Worm (Caenorhabditis elegans) whole organism, mixed stage, embryonic: ENCODE measurements around the gene cytb-5.1.

Experiments used
- M03D4.4 ChIP-seq: sonication (generic microtip); optimal IDR thresholded peaks from 2 replicates; lab custom pipeline; 2017; ENCODE audit warnings: mild to moderate bottlenecking, missing genetic modification characterization, missing compliant biosample characterization
- bed-3 ChIP-seq: fragments of 200-800 bp; sonication (Bioruptor generic); optimal IDR thresholded peaks from 3 replicates; lab custom pipeline; 2018; ENCODE audit warnings: mild to moderate bottlenecking, missing genetic modification characterization, moderate library complexity, missing compliant biosample characterization
- blmp-1 ChIP-seq: fragments of 150-350 bp; optimal IDR thresholded peaks from 2 replicates; lab custom pipeline; 2014; ENCODE audit warnings: missing biosample characterization, missing genetic modification characterization
- ceh-39 ChIP-seq: fragments of 150-350 bp; optimal IDR thresholded peaks from 2 replicates; lab custom pipeline; 2014; ENCODE audit warnings: missing biosample characterization, missing genetic modification characterization
- ceh-43 ChIP-seq: fragments of 200-800 bp; sonication (Bioruptor generic); optimal IDR thresholded peaks from 2 replicates; lab custom pipeline; 2018; ENCODE audit warnings: mild to moderate bottlenecking, missing genetic modification characterization, moderate library complexity, missing compliant biosample characterization
- ceh-83 ChIP-seq: fragments of 200-800 bp; sonication (Bioruptor generic); optimal IDR thresholded peaks from 2 replicates; lab custom pipeline; 2018; ENCODE audit warnings: mild to moderate bottlenecking, missing genetic modification characterization, missing compliant biosample characterization
- ces-1 ChIP-seq: fragments of 150-350 bp; optimal IDR thresholded peaks from 2 replicates; lab custom pipeline; 2014; ENCODE audit warnings: missing biosample characterization, missing genetic modification reagents, missing genetic modification characterization
- cnd-1 ChIP-seq: fragments of 200-800 bp; sonication (Bioruptor generic); optimal IDR thresholded peaks from 2 replicates; lab custom pipeline; 2018; ENCODE audit warnings: mild to moderate bottlenecking, missing genetic modification characterization, missing compliant biosample characterization
- drap-1 ChIP-seq: fragments of 200-800 bp; sonication (Bioruptor generic); optimal IDR thresholded peaks from 3 replicates; lab custom pipeline; 2018; ENCODE audit warnings: mild to moderate bottlenecking, missing genetic modification characterization, missing compliant biosample characterization
- elt-1 ChIP-seq: sonication (generic microtip); optimal IDR thresholded peaks from 2 replicates; lab custom pipeline; 2017; ENCODE audit warnings: missing genetic modification characterization, mild to moderate bottlenecking, missing compliant biosample characterization, antibody characterized with exemption, moderate library complexity, borderline replicate concordance; ENCODE audit not compliant: insufficient read depth
- elt-3 ChIP-seq: fragments of 150-350 bp; optimal IDR thresholded peaks from 2 replicates; lab custom pipeline; 2014; ENCODE audit warnings: missing biosample characterization, missing genetic modification characterization
- flh-1 ChIP-seq: fragments of 200-800 bp; sonication (Bioruptor generic); optimal IDR thresholded peaks from 2 replicates; lab custom pipeline; 2018; ENCODE audit warnings: mild to moderate bottlenecking, missing genetic modification characterization, moderate library complexity, missing compliant biosample characterization
- ham-2 ChIP-seq: fragments of 200-800 bp; sonication (Bioruptor generic); optimal IDR thresholded peaks from 2 replicates; lab custom pipeline; 2018; ENCODE audit warnings: mild to moderate bottlenecking, missing genetic modification characterization, missing compliant biosample characterization
- hlh-1 ChIP-seq: fragments of 150-350 bp; optimal IDR thresholded peaks from 2 replicates; lab custom pipeline; 2014; ENCODE audit warnings: missing biosample characterization, missing genetic modification reagents, missing genetic modification characterization
- lin-13 ChIP-seq: fragments of 150-350 bp; optimal IDR thresholded peaks from 2 replicates; lab custom pipeline; 2014; ENCODE audit warnings: missing biosample characterization, missing genetic modification characterization
- lin-32 ChIP-seq: fragments of 200-800 bp; sonication (Bioruptor generic); optimal IDR thresholded peaks from 2 replicates; lab custom pipeline; 2018; ENCODE audit warnings: mild to moderate bottlenecking, missing genetic modification characterization, missing compliant biosample characterization
- lsy-2 ChIP-seq: fragments of 150-350 bp; optimal IDR thresholded peaks from 2 replicates; lab custom pipeline; 2014; ENCODE audit warnings: missing biosample characterization, missing genetic modification characterization
- mab-5 ChIP-seq: fragments of 150-350 bp; optimal IDR thresholded peaks from 2 replicates; lab custom pipeline; 2014; ENCODE audit warnings: missing biosample characterization, missing genetic modification characterization
- mep-1 ChIP-seq: fragments of 150-350 bp; optimal IDR thresholded peaks from 2 replicates; lab custom pipeline; 2017; ENCODE audit warnings: missing biosample characterization, missing genetic modification reagents, missing genetic modification characterization, inconsistent platforms
- mls-2 ChIP-seq: sonication (generic microtip); optimal IDR thresholded peaks from 2 replicates; lab custom pipeline; 2016; ENCODE audit warnings: mild to moderate bottlenecking, missing genetic modification characterization, moderate library complexity, missing compliant biosample characterization
- nhr-12 ChIP-seq: fragments of 150-350 bp; optimal IDR thresholded peaks from 2 replicates; lab custom pipeline; 2014; ENCODE audit warnings: missing biosample characterization, missing genetic modification characterization
- nhr-2 ChIP-seq: fragments of 150-350 bp; optimal IDR thresholded peaks from 2 replicates; lab custom pipeline; 2014; ENCODE audit warnings: missing biosample characterization, missing genetic modification characterization
- nhr-237 ChIP-seq: fragments of 150-350 bp; optimal IDR thresholded peaks from 2 replicates; lab custom pipeline; 2014; ENCODE audit warnings: missing biosample characterization, missing genetic modification characterization
- pha-4 ChIP-seq: fragments of 150-350 bp; optimal IDR thresholded peaks from 2 replicates; lab custom pipeline; 2018; ENCODE audit warnings: missing biosample characterization, missing genetic modification reagents, missing genetic modification characterization
- sem-2 ChIP-seq: fragments of 200-800 bp; sonication (Bioruptor generic); optimal IDR thresholded peaks from 2 replicates; lab custom pipeline; 2018; ENCODE audit warnings: mild to moderate bottlenecking, missing genetic modification characterization, missing compliant biosample characterization
- snpc-4 ChIP-seq: fragments of 150-350 bp; optimal IDR thresholded peaks from 2 replicates; lab custom pipeline; 2014; ENCODE audit warnings: missing biosample characterization, missing genetic modification characterization
- sptf-1 ChIP-seq: sonication (generic microtip); optimal IDR thresholded peaks from 2 replicates; lab custom pipeline; 2017; ENCODE audit warnings: mild to moderate bottlenecking, missing genetic modification characterization, moderate library complexity, missing compliant biosample characterization
- tbx-8 ChIP-seq: fragments of 200-800 bp; sonication (Bioruptor generic); optimal IDR thresholded peaks from 2 replicates; lab custom pipeline; 2018; ENCODE audit warnings: mild to moderate bottlenecking, missing genetic modification characterization, moderate library complexity, missing compliant biosample characterization
- unc-120 ChIP-seq: sonication (generic microtip); optimal IDR thresholded peaks from 2 replicates; lab custom pipeline; 2017; ENCODE audit warnings: missing genetic modification characterization, missing compliant biosample characterization; ENCODE audit not compliant: poor library complexity, severe bottlenecking
- unc-39 ChIP-seq: fragments of 150-350 bp; optimal IDR thresholded peaks from 2 replicates; lab custom pipeline; 2014; ENCODE audit warnings: missing biosample characterization, missing genetic modification characterization
- unc-62 ChIP-seq: fragments of 150-350 bp; optimal IDR thresholded peaks from 2 replicates; lab custom pipeline; 2014; ENCODE audit warnings: missing biosample characterization, missing genetic modification reagents, missing genetic modification characterization
- ztf-11 ChIP-seq: fragments of 150-350 bp; optimal IDR thresholded peaks from 2 replicates; lab custom pipeline; 2014; ENCODE audit warnings: missing biosample characterization, missing genetic modification characterization

Gene cytb-5.1

ce11 chrX:14020290-14020689 lies 18.6 kb downstream of the cytb-5.1 start, which contains the start of gene C04C11.1:
Gene C04C11.1 (plus strand): TSS chrX:14020590.
- TF ChIP-seq sem-2, result no peak
- no peak for TF ChIP-seq unc-120
- TF ChIP-seq snpc-4, result no peak
- no peak for TF ChIP-seq sptf-1 (tag; lab: Kevin White, UChicago)
- no peak for TF ChIP-seq tbx-8 (GFP tag; lab: Kevin White, UChicago)
- no peak for TF ChIP-seq hlh-1 (tag; lab: Kevin White, UChicago)
- no peak for TF ChIP-seq ceh-39 (tag; lab: Kevin White, UChicago)
- no peak for TF ChIP-seq mls-2 (tag; lab: Kevin White, UChicago)
- TF ChIP-seq ces-1 (GFP tag; lab: Kevin White, UChicago), result no peak
- no peak for TF ChIP-seq nhr-2 (tag; lab: Kevin White, UChicago)
- TF ChIP-seq blmp-1, result no peak
- TF ChIP-seq lin-32, result no peak
- no peak for TF ChIP-seq pha-4 (tag; lab: Kevin White, UChicago)
- TF ChIP-seq ztf-11, result no peak
- TF ChIP-seq, all 35 proteins: peak for 0

ce11 chrX:14024400-14024953 lies 22.8 kb downstream of the cytb-5.1 start:
- TF ChIP-seq mep-1 (no peak), unc-120 (peak; percentile 16), nhr-237 (tag; lab: Kevin White, UChicago) (no peak), unc-39 (tag; lab: Kevin White, UChicago) (no peak), ztf-11 (no peak), sptf-1 (tag; lab: Kevin White, UChicago) (no peak), M03D4.4 (tag; lab: Kevin White, UChicago) (peak; percentile 15), ham-2 (GFP tag; lab: Kevin White, UChicago) (peak; percentile 29), unc-62 (GFP tag; lab: Kevin White, UChicago) (peak; percentile 35)

- peak; percentile 57 for TF ChIP-seq hlh-1 (tag; lab: Kevin White, UChicago)
- no peak for TF ChIP-seq lsy-2
- no peak for TF ChIP-seq ces-1 (GFP tag; lab: Kevin White, UChicago)
- TF ChIP-seq ham-2 (GFP tag; lab: Kevin White, UChicago), result no peak
- TF ChIP-seq sptf-1 (tag; lab: Kevin White, UChicago), result peak; percentile 38
- no peak for TF ChIP-seq blmp-1
- no peak for TF ChIP-seq bed-3
- peak; percentile 83 for TF ChIP-seq nhr-2 (tag; lab: Kevin White, UChicago)
- TF ChIP-seq ceh-43 (GFP tag; lab: Kevin White, UChicago), result no peak
- TF ChIP-seq ceh-39 (tag; lab: Kevin White, UChicago), result no peak
- no peak for TF ChIP-seq lin-13
- no peak for TF ChIP-seq M03D4.4 (tag; lab: Kevin White, UChicago)
- no peak for TF ChIP-seq drap-1 (GFP tag; lab: Kevin White, UChicago)
- no peak for TF ChIP-seq nhr-12 (tag; lab: Kevin White, UChicago)
- TF ChIP-seq lin-32, result no peak
- peak; percentile 43 for TF ChIP-seq cnd-1
- TF ChIP-seq flh-1 (GFP tag; lab: Kevin White, UChicago), result no peak
- no peak for TF ChIP-seq unc-120
- no peak for TF ChIP-seq sem-2
- TF ChIP-seq pha-4 (tag; lab: Kevin White, UChicago), result no peak
- TF ChIP-seq snpc-4, result no peak
- TF ChIP-seq mep-1, result no peak
- TF ChIP-seq elt-1, result no peak
- no peak for TF ChIP-seq tbx-8 (GFP tag; lab: Kevin White, UChicago)
- TF ChIP-seq ceh-83 (GFP tag; lab: Kevin White, UChicago), result no peak
- TF ChIP-seq ztf-11, result no peak
- TF ChIP-seq mab-5, result no peak
- no peak for TF ChIP-seq elt-3 (tag; lab: Kevin White, UChicago)
- TF ChIP-seq nhr-237 (tag; lab: Kevin White, UChicago), result no peak
- no peak for TF ChIP-seq unc-62 (GFP tag; lab: Kevin White, UChicago)
Measured at ce11 chrX:14026893-14027292, 25.2 kb downstream of the cytb-5.1 start.

- peak; percentile 77 for TF ChIP-seq ces-1 (GFP tag; lab: Kevin White, UChicago)
- no peak for TF ChIP-seq flh-1 (GFP tag; lab: Kevin White, UChicago)
Measured at ce11 chrX:14028492-14028891, 26.8 kb downstream of the cytb-5.1 start.

- TF ChIP-seq unc-62 (GFP tag; lab: Kevin White, UChicago) (no peak), unc-120 (no peak), lin-13 (no peak), ceh-83 (GFP tag; lab: Kevin White, UChicago) (no peak), ceh-43 (GFP tag; lab: Kevin White, UChicago) (no peak), ceh-39 (tag; lab: Kevin White, UChicago) (no peak), nhr-2 (tag; lab: Kevin White, UChicago) (no peak), tbx-8 (GFP tag; lab: Kevin White, UChicago) (no peak), snpc-4 (no peak)
- TF ChIP-seq, all 35 proteins: peak for 0
Measured at ce11 chrX:14029392-14029791, 27.7 kb downstream of the cytb-5.1 start.
